Fruit fly (Drosophila melanogaster) whole organism, embryonic: ENCODE results near the gene CG7231.

Source experiments
- Bdp1 ChIP-seq: fragments of 200-800 bp; sonication (Bioruptor generic); optimal IDR thresholded peaks from 3 replicates; lab custom pipeline; 2016; ENCODE audit warnings: missing biosample characterization, missing genetic modification characterization
- CG10959 ChIP-seq: fragments of 200-800 bp; sonication (Bioruptor generic); IDR thresholded peaks from 2 replicates; pipeline ENCODE4 v1.3.6; 2022; ENCODE audit warnings: missing biosample characterization, missing genetic modification characterization
- CG11456 ChIP-seq: fragments of 200-800 bp; sonication (Bioruptor generic); IDR thresholded peaks from 3 replicates; pipeline ENCODE4 v1.3.6; 2022; ENCODE audit warnings: missing biosample characterization, missing genetic modification characterization
- CG11560 ChIP-seq: fragments of 200-800 bp; sonication (Bioruptor generic); IDR thresholded peaks from 3 replicates; pipeline ENCODE4 v1.3.6; 2022; ENCODE audit warnings: missing biosample characterization, missing genetic modification characterization
- CG11695 ChIP-seq: fragments of 200-800 bp; sonication (Bioruptor generic); IDR thresholded peaks from 3 replicates; pipeline ENCODE4 v1.3.6; 2022; ENCODE audit warnings: missing biosample characterization, missing genetic modification characterization
- CG12942 ChIP-seq: fragments of 200-800 bp; sonication (Bioruptor generic); optimal IDR thresholded peaks from 3 replicates; lab custom pipeline; 2016; ENCODE audit warnings: missing biosample characterization, missing genetic modification characterization
- CG14860 ChIP-seq: fragments of 200-800 bp; sonication (Bioruptor generic); IDR thresholded peaks from 3 replicates; pipeline ENCODE4 v1.3.6; 2022; ENCODE audit warnings: missing biosample characterization, missing genetic modification characterization; ENCODE audit not compliant: partially characterized antibody
- CG1603 ChIP-seq: fragments of 200-800 bp; sonication (Bioruptor generic); optimal IDR thresholded peaks from 2 replicates; lab custom pipeline; 2019; ENCODE audit warnings: missing biosample characterization, mild to moderate bottlenecking, missing genetic modification characterization, moderate library complexity
- CG16863 ChIP-seq: fragments of 200-800 bp; sonication (Bioruptor generic); optimal IDR thresholded peaks from 3 replicates; lab custom pipeline; 2016; ENCODE audit warnings: missing biosample characterization, missing genetic modification characterization
- CG17802 ChIP-seq: fragments of 200-800 bp; sonication (Bioruptor generic); optimal IDR thresholded peaks from 2 replicates; lab custom pipeline; 2018; ENCODE audit warnings: missing biosample characterization, mild to moderate bottlenecking, missing genetic modification characterization, moderate library complexity
- CG18011 ChIP-seq: fragments of 200-800 bp; sonication (Bioruptor generic); optimal IDR thresholded peaks from 2 replicates; lab custom pipeline; 2017; ENCODE audit warnings: missing biosample characterization, missing genetic modification characterization, mild to moderate bottlenecking, moderate library complexity, missing genotype
- CG18262 ChIP-seq: fragments of 200-800 bp; optimal IDR thresholded peaks from 3 replicates; lab custom pipeline; 2019; ENCODE audit warnings: missing biosample characterization, mild to moderate bottlenecking, missing genetic modification characterization, moderate library complexity
- CG30020 ChIP-seq: fragments of 200-800 bp; optimal IDR thresholded peaks from 2 replicates; lab custom pipeline; 2019; ENCODE audit warnings: missing biosample characterization, mild to moderate bottlenecking, missing genetic modification characterization, moderate library complexity
- CG33213 ChIP-seq: fragments of 200-800 bp; sonication (Bioruptor generic); optimal IDR thresholded peaks from 3 replicates; lab custom pipeline; 2016; ENCODE audit warnings: missing biosample characterization, missing genetic modification characterization
- CG6175 ChIP-seq: fragments of 200-800 bp; sonication (Bioruptor generic); IDR thresholded peaks from 3 replicates; pipeline ENCODE4 v1.3.6; 2022; ENCODE audit warnings: missing biosample characterization, missing genetic modification characterization
- CG6683 ChIP-seq: fragments of 200-800 bp; sonication (Bioruptor generic); optimal IDR thresholded peaks from 2 replicates; lab custom pipeline; 2017; ENCODE audit warnings: missing biosample characterization, mild to moderate bottlenecking, missing genetic modification characterization, missing genetic modification reagents
- CG7556 ChIP-seq: fragments of 200-800 bp; sonication (Bioruptor generic); optimal IDR thresholded peaks from 2 replicates; lab custom pipeline; 2017; ENCODE audit warnings: missing biosample characterization, mild to moderate bottlenecking, missing genetic modification characterization
- CG8924 ChIP-seq: fragments of 200-800 bp; optimal IDR thresholded peaks from 3 replicates; lab custom pipeline; 2019; ENCODE audit warnings: missing biosample characterization, mild to moderate bottlenecking, missing genetic modification characterization, moderate library complexity
- CHES-1-like ChIP-seq: fragments of 200-800 bp; sonication (Bioruptor generic); optimal IDR thresholded peaks from 2 replicates; lab custom pipeline; 2016; ENCODE audit warnings: missing biosample characterization, missing genetic modification characterization
- Dbx ChIP-seq: fragments of 200-800 bp; sonication (Bioruptor generic); IDR thresholded peaks from 3 replicates; pipeline ENCODE4 v1.3.6; 2022; ENCODE audit warnings: missing biosample characterization, missing genetic modification characterization
- Gug ChIP-seq: fragments of 200-800 bp; sonication (Bioruptor generic); IDR thresholded peaks from 4 replicates; pipeline ENCODE4 v1.3.6; 2022; ENCODE audit warnings: missing biosample characterization, missing genetic modification characterization
- H15 ChIP-seq: fragments of 200-800 bp; sonication (Bioruptor generic); IDR thresholded peaks from 3 replicates; pipeline ENCODE4 v1.3.6; 2022; ENCODE audit warnings: missing biosample characterization, missing genetic modification characterization
- HLH4C ChIP-seq: fragments of 200-800 bp; sonication (Bioruptor generic); IDR thresholded peaks from 3 replicates; pipeline ENCODE4 v1.3.6; 2022; ENCODE audit warnings: missing biosample characterization, missing genetic modification characterization; ENCODE audit not compliant: partially characterized antibody
- HLHmδ ChIP-seq: fragments of 200-800 bp; sonication (Bioruptor generic); optimal IDR thresholded peaks from 2 replicates; lab custom pipeline; 2018; ENCODE audit warnings: missing biosample characterization, mild to moderate bottlenecking, missing genetic modification characterization, moderate library complexity
- Hmx ChIP-seq: fragments of 200-800 bp; sonication (Bioruptor generic); optimal IDR thresholded peaks from 2 replicates; lab custom pipeline; 2016; ENCODE audit warnings: missing biosample characterization, missing genetic modification characterization
- NC2α ChIP-seq: fragments of 200-800 bp; sonication (Bioruptor generic); optimal IDR thresholded peaks from 2 replicates; lab custom pipeline; 2016; ENCODE audit warnings: missing biosample characterization, missing genetic modification characterization
- NFAT ChIP-seq: fragments of 200-800 bp; sonication (Bioruptor generic); IDR thresholded peaks from 2 replicates; pipeline ENCODE4 v1.3.6; 2022; ENCODE audit warnings: missing biosample characterization, missing genetic modification characterization
- Oaz ChIP-seq: fragments of 200-800 bp; sonication (Bioruptor generic); IDR thresholded peaks from 2 replicates; pipeline ENCODE4 v1.3.6; 2022; ENCODE audit warnings: missing biosample characterization, missing genetic modification characterization
- PHDP ChIP-seq: fragments of 200-800 bp; sonication (Bioruptor generic); optimal IDR thresholded peaks from 3 replicates; lab custom pipeline; 2018; ENCODE audit warnings: missing biosample characterization, mild to moderate bottlenecking, missing genetic modification characterization, moderate library complexity
- Ptx1 ChIP-seq: fragments of 200-800 bp; sonication (Bioruptor generic); IDR thresholded peaks from 2 replicates; pipeline ENCODE4 v1.3.6; 2022; ENCODE audit warnings: missing biosample characterization, missing genetic modification characterization
- Rfx ChIP-seq: fragments of 200-800 bp; sonication (Bioruptor generic); IDR thresholded peaks from 2 replicates; pipeline ENCODE4 v1.3.6; 2022; ENCODE audit warnings: missing biosample characterization, missing genetic modification characterization
- ac ChIP-seq: fragments of 200-800 bp; sonication (Bioruptor generic); optimal IDR thresholded peaks from 3 replicates; lab custom pipeline; 2017; ENCODE audit warnings: missing biosample characterization, mild to moderate bottlenecking, missing genetic modification characterization
- aop ChIP-seq: fragments of 200-800 bp; sonication (Bioruptor generic); IDR thresholded peaks from 2 replicates; pipeline ENCODE4 v1.3.6; 2022; ENCODE audit warnings: missing biosample characterization, missing genetic modification characterization
- cad ChIP-seq: fragments of >200 bp; optimal IDR thresholded peaks from 2 replicates; lab custom pipeline; 2017; ENCODE audit warnings: missing biosample characterization, missing genetic modification characterization
- dysf ChIP-seq: fragments of 200-800 bp; sonication (Bioruptor generic); IDR thresholded peaks from 3 replicates; pipeline ENCODE4 v1.3.6; 2022; ENCODE audit warnings: missing biosample characterization, missing genetic modification characterization
- lola ChIP-seq, 3 experiments: fragments of >200 bp in 2 of 3; fragments of 200-800 bp in 1 of 3; sonication (Bioruptor generic) in 1 of 3; optimal IDR thresholded peaks; 2 replicates each; lab custom pipeline; 2017 to 2019; ENCODE audit warnings: missing biosample characterization in 3 of 3, missing genetic modification characterization in 3 of 3, mild to moderate bottlenecking in 1 of 3, moderate library complexity in 1 of 3
- nmo ChIP-seq: fragments of 200-800 bp; sonication (Bioruptor generic); optimal IDR thresholded peaks from 2 replicates; lab custom pipeline; 2018; ENCODE audit warnings: missing biosample characterization, mild to moderate bottlenecking, missing genetic modification characterization, moderate library complexity
- p53 ChIP-seq: fragments of 200-800 bp; sonication (Bioruptor generic); optimal IDR thresholded peaks from 2 replicates; lab custom pipeline; 2016; ENCODE audit warnings: missing biosample characterization, missing genetic modification characterization
- pnt ChIP-seq: fragments of 200-800 bp; sonication (Bioruptor generic); optimal IDR thresholded peaks from 3 replicates; lab custom pipeline; 2016; ENCODE audit warnings: missing biosample characterization, missing genetic modification characterization
- sd ChIP-seq: fragments of 200-800 bp; sonication (Bioruptor generic); optimal IDR thresholded peaks from 3 replicates; lab custom pipeline; 2018; ENCODE audit warnings: missing biosample characterization, mild to moderate bottlenecking, missing genetic modification characterization, moderate library complexity
- seq ChIP-seq: fragments of 200-800 bp; sonication (Bioruptor generic); IDR thresholded peaks from 2 replicates; pipeline ENCODE4 v1.3.6; 2022; ENCODE audit warnings: missing biosample characterization, missing genetic modification characterization
- slou ChIP-seq: fragments of 200-800 bp; sonication (Bioruptor generic); optimal IDR thresholded peaks from 3 replicates; lab custom pipeline; 2016; ENCODE audit warnings: missing biosample characterization, missing genetic modification characterization
- so ChIP-seq: fragments of 200-800 bp; sonication (Bioruptor generic); IDR thresholded peaks from 3 replicates; pipeline ENCODE4 v1.3.6; 2022; ENCODE audit warnings: missing biosample characterization, missing genetic modification characterization
- sob ChIP-seq: fragments of 200-800 bp; sonication (Bioruptor generic); IDR thresholded peaks from 2 replicates; pipeline ENCODE4 v1.3.6; 2022; ENCODE audit warnings: missing biosample characterization, missing genetic modification characterization
- ssp ChIP-seq: fragments of 200-800 bp; sonication (Bioruptor generic); IDR thresholded peaks from 2 replicates; pipeline ENCODE4 v1.3.6; 2022; ENCODE audit warnings: missing biosample characterization, missing genetic modification characterization
- stc ChIP-seq: fragments of 200-800 bp; sonication (Bioruptor generic); IDR thresholded peaks from 2 replicates; pipeline ENCODE4 v1.3.6; 2022; ENCODE audit warnings: missing biosample characterization, missing genetic modification characterization
- tio ChIP-seq: fragments of 200-800 bp; sonication (Bioruptor generic); optimal IDR thresholded peaks from 2 replicates; lab custom pipeline; 2017; ENCODE audit warnings: missing biosample characterization, missing genetic modification characterization, inconsistent platforms
- trem ChIP-seq: fragments of 200-800 bp; optimal IDR thresholded peaks from 3 replicates; lab custom pipeline; 2019; ENCODE audit warnings: missing biosample characterization, mild to moderate bottlenecking, missing genetic modification characterization, moderate library complexity
- twi ChIP-seq: fragments of 200-800 bp; optimal IDR thresholded peaks from 2 replicates; lab custom pipeline; 2019; ENCODE audit warnings: missing biosample characterization, mild to moderate bottlenecking, missing genetic modification characterization, moderate library complexity
- vfl ChIP-seq: fragments of 200-800 bp; sonication (Bioruptor generic); optimal IDR thresholded peaks from 2 replicates; lab custom pipeline; 2016; ENCODE audit warnings: missing biosample characterization, missing genetic modification characterization

Gene CG7231

DNA sequence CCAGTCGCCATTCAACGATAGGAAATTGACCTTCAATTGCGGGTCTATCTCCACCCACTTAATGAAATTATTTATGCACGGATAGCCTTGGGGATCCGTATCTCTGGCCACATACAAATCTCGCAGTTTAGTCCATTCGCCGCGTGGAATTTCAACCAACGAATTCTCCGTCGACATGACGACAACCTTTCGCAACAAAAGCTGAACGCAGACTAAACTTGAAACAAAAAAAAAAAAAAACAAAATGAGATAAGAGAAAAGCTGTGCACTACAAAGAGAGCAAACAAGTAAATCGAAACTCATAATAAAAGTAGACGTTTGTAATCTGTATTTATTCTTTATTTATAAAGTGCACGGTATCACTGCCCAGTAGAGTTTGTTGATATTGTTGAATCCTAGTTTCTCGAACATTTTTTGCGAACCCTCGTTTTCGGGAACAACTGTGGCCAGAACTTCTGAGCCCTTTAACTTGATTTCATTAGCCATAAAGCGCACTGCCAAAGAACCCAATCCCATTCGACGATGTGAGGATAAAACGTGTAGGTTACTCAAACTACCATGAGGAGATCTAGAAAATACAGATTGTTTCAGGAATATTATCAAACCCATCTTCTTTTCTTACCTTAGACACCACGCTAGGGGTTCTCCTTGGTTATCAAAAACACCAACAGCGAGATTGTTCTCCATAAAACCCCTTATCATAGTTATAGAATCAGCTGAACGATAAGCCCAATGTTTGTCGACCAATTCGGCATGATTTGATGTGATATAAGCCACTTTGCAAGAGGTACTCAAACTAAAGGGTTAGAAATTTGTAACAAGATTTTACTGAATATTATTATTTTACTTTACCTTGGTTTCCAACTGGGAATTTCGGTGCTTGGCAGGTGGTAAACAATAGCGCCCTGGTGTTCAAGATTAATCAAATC lies 25.8 kb downstream of the CG7231 start, which contains the start of gene CG12560 (continued):
- no peak for TF ChIP-seq CG6683 (GFP tag; lab: Kevin White, UChicago)
- no peak for TF ChIP-seq HLHmδ (GFP tag; lab: Kevin White, UChicago)
- no peak for TF ChIP-seq CG1603 (tag; lab: Kevin White, UChicago)
- TF ChIP-seq Oaz: no peak
- peak; percentile 47; the same call in 1 of the 3 replicates for TF ChIP-seq CG11456 (GFP tag; lab: Robert Waterston, UW)
- TF ChIP-seq NFAT (GFP tag; lab: Robert Waterston, UW): no peak
- TF ChIP-seq CG7556 (GFP tag; lab: Kevin White, UChicago): no peak
- TF ChIP-seq dysf: peak; percentile 39; the same call in 2 of the 3 replicates
- no peak for TF ChIP-seq CHES-1-like (GFP tag; lab: Kevin White, UChicago)
- no peak for TF ChIP-seq ssp (GFP tag; lab: Robert Waterston, UW)
- TF ChIP-seq so: peak; percentile 71; the same call in 2 of the 3 replicates
- no peak for TF ChIP-seq CG18011 (GFP tag; lab: Kevin White, UChicago)
- TF ChIP-seq PHDP (tag; lab: Kevin White, UChicago): peak; percentile 23
- TF ChIP-seq seq: 0 out of 2 replicates have a peak, but pooled peaks have one; percentile 7
- TF ChIP-seq sd: peak; percentile 78
- no peak for TF ChIP-seq cad (GFP tag; lab: Kevin White, UChicago)
- TF ChIP-seq vfl (GFP tag; lab: Kevin White, UChicago): peak; percentile 2
- TF ChIP-seq CG30020 (tag; lab: Kevin White, UChicago): no peak
- no peak for TF ChIP-seq pnt
- TF ChIP-seq aop (GFP tag; lab: Robert Waterston, UW): no peak
- TF ChIP-seq Bdp1 (GFP tag; lab: Kevin White, UChicago): no peak
- no peak for TF ChIP-seq CG10959 (GFP tag; lab: Robert Waterston, UW)
- TF ChIP-seq CG11695 (GFP tag; lab: Robert Waterston, UW): peak; percentile 26; the same call in 1 of the 3 replicates
- no peak for TF ChIP-seq Dbx (GFP tag; lab: Robert Waterston, UW)
- no peak for TF ChIP-seq H15 (GFP tag; lab: Robert Waterston, UW)
- TF ChIP-seq HLH4C: no peak
- no peak; the same call in 1 of the 2 replicates for TF ChIP-seq stc (GFP tag; lab: Robert Waterston, UW)
- TF ChIP-seq slou: no peak
- no peak for TF ChIP-seq CG14860 (GFP tag; lab: Robert Waterston, UW)
- TF ChIP-seq CG6175 (GFP tag; lab: Robert Waterston, UW): no peak
- TF ChIP-seq Hmx (GFP tag; lab: Kevin White, UChicago): no peak
- TF ChIP-seq Ptx1 (GFP tag; lab: Robert Waterston, UW): peak; percentile 29
- no peak for TF ChIP-seq p53
- TF ChIP-seq CG33213 (GFP tag; lab: Kevin White, UChicago): no peak
- no peak for TF ChIP-seq trem (tag; lab: Kevin White, UChicago)
- no peak for TF ChIP-seq CG12942
- no peak for TF ChIP-seq CG18262 (tag; lab: Kevin White, UChicago)
- TF ChIP-seq Gug (GFP tag; lab: Robert Waterston, UW): no peak
- peak; percentile 21; the same call in 1 of the 2 replicates for TF ChIP-seq Rfx
- TF ChIP-seq NC2α (GFP tag; lab: Kevin White, UChicago): no peak
- TF ChIP-seq tio (GFP tag; lab: Kevin White, UChicago): no peak
- no peak for TF ChIP-seq CG16863 (GFP tag; lab: Kevin White, UChicago)
- no peak for TF ChIP-seq CG11560 (tag; lab: Robert Waterston, UW)
- TF ChIP-seq twi: no peak
- no peak for TF ChIP-seq CG17802
- no peak for TF ChIP-seq ac (GFP tag; lab: Kevin White, UChicago)
- 0 out of 2 replicates have a peak, but pooled peaks have one; percentile 37 for TF ChIP-seq sob (GFP tag; lab: Robert Waterston, UW)
- TF ChIP-seq nmo (GFP tag; lab: Kevin White, UChicago): no peak
- TF ChIP-seq lola (GFP tag; optimal IDR thresholded peaks at IDR 0.05; lab: Kevin White, UChicago): no peak
- TF ChIP-seq CG8924: no peak
